Fruit fly (Drosophila melanogaster) whole organism, embryonic: Measurements from ENCODE around the gene CG7634.
A peak's percentile ranks its signal among the peaks of the same experiment; 100 is the strongest.

Experiments used
- Ada2b ChIP-seq: fragments of 200-800 bp; sonication (Bioruptor generic); IDR thresholded peaks from 2 replicates; pipeline ENCODE4 v1.3.6; 2022; ENCODE audit warnings: missing biosample characterization, missing genetic modification characterization
- B-H1 ChIP-seq: fragments of 200-800 bp; sonication (Bioruptor generic); IDR thresholded peaks from 3 replicates; pipeline ENCODE4 v1.3.6; 2022; ENCODE audit warnings: missing biosample characterization, missing genetic modification characterization
- Blimp-1 ChIP-seq: fragments of 200-800 bp; sonication (Bioruptor generic); optimal IDR thresholded peaks from 3 replicates; lab custom pipeline; 2018; ENCODE audit warnings: missing biosample characterization, missing genetic modification characterization, mild to moderate bottlenecking, moderate library complexity, missing genetic modification reagents
- CG1529 ChIP-seq: fragments of 200-800 bp; sonication (Bioruptor generic); optimal IDR thresholded peaks from 3 replicates; lab custom pipeline; 2018; ENCODE audit warnings: missing biosample characterization, missing genetic modification characterization
- CG1603 ChIP-seq: fragments of 200-800 bp; sonication (Bioruptor generic); optimal IDR thresholded peaks from 2 replicates; lab custom pipeline; 2019; ENCODE audit warnings: missing biosample characterization, mild to moderate bottlenecking, missing genetic modification characterization, moderate library complexity
- CG16863 ChIP-seq: fragments of 200-800 bp; sonication (Bioruptor generic); optimal IDR thresholded peaks from 3 replicates; lab custom pipeline; 2016; ENCODE audit warnings: missing biosample characterization, missing genetic modification characterization
- CG17361 ChIP-seq: fragments of 200-800 bp; sonication (Bioruptor generic); IDR thresholded peaks from 3 replicates; pipeline ENCODE4 v1.3.6; 2022; ENCODE audit warnings: missing biosample characterization, missing genetic modification characterization
- CG17829 ChIP-seq: fragments of 200-800 bp; optimal IDR thresholded peaks from 2 replicates; lab custom pipeline; 2019; ENCODE audit warnings: missing biosample characterization, mild to moderate bottlenecking, missing genetic modification characterization, moderate library complexity
- CG18476 ChIP-seq: fragments of 200-800 bp; sonication (Bioruptor generic); optimal IDR thresholded peaks from 2 replicates; lab custom pipeline; 2016; ENCODE audit warnings: missing biosample characterization, mild to moderate bottlenecking, missing genetic modification characterization
- CG18619 ChIP-seq: fragments of 200-800 bp; sonication (Bioruptor generic); optimal IDR thresholded peaks from 3 replicates; lab custom pipeline; 2017; ENCODE audit warnings: missing biosample characterization, mild to moderate bottlenecking, missing genetic modification characterization
- CG2129 ChIP-seq: fragments of 200-800 bp; sonication (Bioruptor generic); IDR thresholded peaks from 2 replicates; pipeline ENCODE4 v1.3.6; 2022; ENCODE audit warnings: missing biosample characterization, missing genetic modification characterization; ENCODE audit not compliant: partially characterized antibody
- CG2199 ChIP-seq: fragments of 200-800 bp; sonication (Bioruptor generic); IDR thresholded peaks from 3 replicates; pipeline ENCODE4 v1.3.6; 2022; ENCODE audit warnings: missing biosample characterization, missing genetic modification characterization
- CG32767 ChIP-seq: fragments of 200-800 bp; sonication (Bioruptor generic); IDR thresholded peaks from 2 replicates; pipeline ENCODE4 v1.3.6; 2022; ENCODE audit warnings: missing biosample characterization, missing genetic modification characterization
- CG3847 ChIP-seq: fragments of 200-800 bp; sonication (Bioruptor generic); IDR thresholded peaks from 2 replicates; pipeline ENCODE4 v1.3.6; 2022; ENCODE audit warnings: missing biosample characterization, missing genetic modification characterization
- CG6689 ChIP-seq: fragments of 200-800 bp; sonication (Bioruptor generic); IDR thresholded peaks from 2 replicates; pipeline ENCODE4 v1.3.6; 2022; ENCODE audit warnings: missing biosample characterization, missing genetic modification characterization
- CG6765 ChIP-seq: fragments of 200-800 bp; sonication (Bioruptor generic); optimal IDR thresholded peaks from 3 replicates; lab custom pipeline; 2017; ENCODE audit warnings: missing biosample characterization, mild to moderate bottlenecking, missing genetic modification characterization
- CG7357 ChIP-seq: fragments of 200-800 bp; sonication (Bioruptor generic); IDR thresholded peaks from 3 replicates; pipeline ENCODE4 v1.3.6; 2022; ENCODE audit warnings: missing biosample characterization, missing genetic modification characterization
- CG8924 ChIP-seq: fragments of 200-800 bp; optimal IDR thresholded peaks from 3 replicates; lab custom pipeline; 2019; ENCODE audit warnings: missing biosample characterization, mild to moderate bottlenecking, missing genetic modification characterization, moderate library complexity
- CHES-1-like ChIP-seq: fragments of 200-800 bp; sonication (Bioruptor generic); optimal IDR thresholded peaks from 2 replicates; lab custom pipeline; 2016; ENCODE audit warnings: missing biosample characterization, missing genetic modification characterization
- Dek ChIP-seq: fragments of 200-800 bp; sonication (Bioruptor generic); optimal IDR thresholded peaks from 3 replicates; lab custom pipeline; 2019; ENCODE audit warnings: missing biosample characterization, mild to moderate bottlenecking, missing genetic modification characterization, moderate library complexity
- Dp ChIP-seq: fragments of 200-800 bp; sonication (Bioruptor generic); optimal IDR thresholded peaks from 2 replicates; lab custom pipeline; 2018; ENCODE audit warnings: missing biosample characterization, mild to moderate bottlenecking, missing genetic modification characterization, moderate library complexity
- Dref ChIP-seq: fragments of 200-800 bp; sonication (Bioruptor generic); IDR thresholded peaks from 2 replicates; pipeline ENCODE4 v1.3.6; 2022; ENCODE audit warnings: missing biosample characterization, missing genetic modification characterization
- E2f2 ChIP-seq: fragments of 200-800 bp; sonication (Bioruptor generic); IDR thresholded peaks from 2 replicates; pipeline ENCODE4 v1.3.6; 2022; ENCODE audit warnings: missing biosample characterization, missing genetic modification characterization
- Optix ChIP-seq: fragments of 200-800 bp; sonication (Bioruptor generic); IDR thresholded peaks from 3 replicates; pipeline ENCODE4 v1.3.6; 2022; ENCODE audit warnings: missing biosample characterization, missing genetic modification characterization
- Scr ChIP-seq: fragments of 200-800 bp; sonication (Bioruptor generic); IDR thresholded peaks from 2 replicates; pipeline ENCODE4 v1.3.6; 2022; ENCODE audit warnings: missing biosample characterization, missing genetic modification characterization; ENCODE audit not compliant: partially characterized antibody
- Trl ChIP-seq, 3 experiments: fragments of >200 bp in 2 of 3; fragments of 200-800 bp in 1 of 3; sonication (Bioruptor generic) in 1 of 3; optimal IDR thresholded peaks; 2 replicates in 1 of 3; 3 replicates in 2 of 3; lab custom pipeline; 2016 to 2017; ENCODE audit warnings: missing biosample characterization in 1 of 3, missing genetic modification characterization in 1 of 3
- Usf ChIP-seq: fragments of 200-800 bp; sonication (Bioruptor generic); optimal IDR thresholded peaks from 2 replicates; lab custom pipeline; 2017; ENCODE audit warnings: missing genotype, missing biosample characterization, missing genetic modification characterization
- Xrp1 ChIP-seq: fragments of 200-800 bp; sonication (Bioruptor generic); IDR thresholded peaks from 2 replicates; pipeline ENCODE4 v1.3.6; 2022; ENCODE audit warnings: missing biosample characterization, missing genetic modification characterization
- caup ChIP-seq: fragments of 200-800 bp; sonication (Bioruptor generic); optimal IDR thresholded peaks from 3 replicates; lab custom pipeline; 2017; ENCODE audit warnings: missing biosample characterization, mild to moderate bottlenecking, missing genetic modification characterization, moderate library complexity; ENCODE audit not compliant: severe bottlenecking
- chn ChIP-seq: fragments of 200-800 bp; sonication (Bioruptor generic); optimal IDR thresholded peaks from 2 replicates; lab custom pipeline; 2016; ENCODE audit warnings: missing biosample characterization, missing genetic modification characterization
- fd64A ChIP-seq: fragments of 200-800 bp; sonication (Bioruptor generic); optimal IDR thresholded peaks from 3 replicates; lab custom pipeline; 2018; ENCODE audit warnings: missing biosample characterization, mild to moderate bottlenecking, missing genetic modification characterization
- ftz-f1 ChIP-seq: fragments of 200-800 bp; sonication (Bioruptor generic); optimal IDR thresholded peaks from 2 replicates; lab custom pipeline; 2016; ENCODE audit warnings: missing biosample characterization, missing genetic modification characterization
- fu2 ChIP-seq: fragments of 200-800 bp; sonication (Bioruptor generic); optimal IDR thresholded peaks from 2 replicates; lab custom pipeline; 2016; ENCODE audit warnings: missing biosample characterization, missing genetic modification characterization
- gce ChIP-seq: fragments of 200-800 bp; sonication (Bioruptor generic); IDR thresholded peaks from 3 replicates; pipeline ENCODE4 v1.3.6; 2022; ENCODE audit warnings: missing biosample characterization, missing genetic modification characterization
- grn ChIP-seq: fragments of 200-800 bp; sonication (Bioruptor generic); optimal IDR thresholded peaks from 3 replicates; lab custom pipeline; 2017; ENCODE audit warnings: missing biosample characterization, missing genetic modification characterization
- gsb ChIP-seq: fragments of 200-800 bp; sonication (Bioruptor generic); IDR thresholded peaks from 2 replicates; pipeline ENCODE4 v1.3.6; 2022; ENCODE audit warnings: missing biosample characterization, missing genetic modification characterization
- hb ChIP-seq: fragments of 200-800 bp; sonication (Bioruptor generic); IDR thresholded peaks from 3 replicates; pipeline ENCODE4 v1.3.6; 2022; ENCODE audit warnings: missing biosample characterization, missing genetic modification characterization; ENCODE audit not compliant: partially characterized antibody
- nmo ChIP-seq: fragments of 200-800 bp; sonication (Bioruptor generic); optimal IDR thresholded peaks from 2 replicates; lab custom pipeline; 2018; ENCODE audit warnings: missing biosample characterization, mild to moderate bottlenecking, missing genetic modification characterization, moderate library complexity
- p53 ChIP-seq: fragments of 200-800 bp; sonication (Bioruptor generic); optimal IDR thresholded peaks from 2 replicates; lab custom pipeline; 2016; ENCODE audit warnings: missing biosample characterization, missing genetic modification characterization
- pan ChIP-seq, 4 experiments: fragments of >200 bp in 3 of 4; fragments of 200-800 bp in 1 of 4; sonication (Bioruptor generic) in 1 of 4; optimal IDR thresholded peaks in 3 of 4; IDR thresholded peaks in 1 of 4; 2 replicates each; pipeline versions ENCODE4 v1.3.6 to Lab custom; 2017 to 2022; ENCODE audit warnings: missing biosample characterization in 2 of 4, missing genetic modification characterization in 2 of 4, mixed read lengths in 1 of 4
- phol ChIP-seq: fragments of 200-800 bp; sonication (Bioruptor generic); optimal IDR thresholded peaks from 3 replicates; lab custom pipeline; 2018; ENCODE audit warnings: missing biosample characterization, mild to moderate bottlenecking, missing genetic modification characterization, moderate library complexity
- pita ChIP-seq: fragments of 200-800 bp; sonication (Bioruptor generic); optimal IDR thresholded peaks from 2 replicates; lab custom pipeline; 2017; ENCODE audit warnings: missing biosample characterization, mild to moderate bottlenecking, missing genetic modification characterization
- ranshi ChIP-seq: fragments of 200-800 bp; sonication (Bioruptor generic); IDR thresholded peaks from 2 replicates; pipeline ENCODE4 v1.3.6; 2022; ENCODE audit warnings: missing biosample characterization, missing genetic modification characterization
- schlank ChIP-seq: fragments of 200-800 bp; sonication (Bioruptor generic); optimal IDR thresholded peaks from 2 replicates; lab custom pipeline; 2018; ENCODE audit warnings: missing biosample characterization, mild to moderate bottlenecking, missing genetic modification characterization
- sens ChIP-seq: fragments of 200-800 bp; sonication (Bioruptor generic); peaks from one replicate; lab custom pipeline; 2016; ENCODE audit warnings: missing biosample characterization, missing genetic modification characterization
- sisA ChIP-seq: fragments of 200-800 bp; sonication (Bioruptor generic); IDR thresholded peaks from 2 replicates; pipeline ENCODE4 v1.3.6; 2022; ENCODE audit warnings: missing biosample characterization, missing genetic modification characterization
- tgo ChIP-seq: fragments of 200-800 bp; sonication (Bioruptor generic); IDR thresholded peaks from 3 replicates; pipeline ENCODE4 v1.3.6; 2022; ENCODE audit warnings: missing biosample characterization, missing genetic modification characterization
- toy ChIP-seq: fragments of 200-800 bp; sonication (Bioruptor generic); IDR thresholded peaks from 2 replicates; pipeline ENCODE4 v1.3.6; 2022; ENCODE audit warnings: missing biosample characterization, missing genetic modification characterization
- ttk ChIP-seq: fragments of 200-800 bp; sonication (Bioruptor generic); IDR thresholded peaks from 2 replicates; pipeline ENCODE4 v2.1.2; 2022; ENCODE audit warnings: missing biosample characterization, missing genetic modification characterization
- twi ChIP-seq: fragments of 200-800 bp; optimal IDR thresholded peaks from 2 replicates; lab custom pipeline; 2019; ENCODE audit warnings: missing biosample characterization, mild to moderate bottlenecking, missing genetic modification characterization, moderate library complexity
- vnd ChIP-seq: fragments of 200-800 bp; sonication (Bioruptor generic); IDR thresholded peaks from 3 replicates; pipeline ENCODE4 v1.3.6; 2022; ENCODE audit warnings: missing biosample characterization, missing genetic modification characterization; ENCODE audit not compliant: partially characterized antibody

Gene CG7634

dm6 chr3L:21585397-21585796 is 20.2 kb downstream of the CG7634 start (continued):
- TF ChIP-seq gce (GFP tag; lab: Robert Waterston, UW) (no peak), CG1603 (tag; lab: Kevin White, UChicago) (no peak), twi (tag; lab: Kevin White, UChicago) (no peak), phol (tag; lab: Kevin White, UChicago) (peak; percentile 1), B-H1 (GFP tag; lab: Robert Waterston, UW) (no peak), CG1529 (GFP tag; lab: Kevin White, UChicago) (no peak), Trl (optimal IDR thresholded peaks at IDR 0.05; lab: Kevin White, UChicago) (no peak), Trl (GFP tag; optimal IDR thresholded peaks at IDR 0.05; lab: Kevin White, UChicago) (no peak), vnd (GFP tag; lab: Robert Waterston, UW) (no peak), gsb (GFP tag; lab: Robert Waterston, UW) (no peak), Ada2b (GFP tag; lab: Robert Waterston, UW) (no peak), CG8924 (tag; lab: Kevin White, UChicago) (no peak), Dp (GFP tag; lab: Kevin White, UChicago) (no peak), CG6765 (GFP tag; lab: Kevin White, UChicago) (no peak), E2f2 (GFP tag; lab: Robert Waterston, UW) (no peak), Usf (GFP tag; lab: Kevin White, UChicago) (no peak), CHES-1-like (GFP tag; lab: Kevin White, UChicago) (no peak), chn (GFP tag; lab: Kevin White, UChicago) (peak; percentile 8), pita (GFP tag; lab: Kevin White, UChicago) (no peak), toy (GFP tag; lab: Robert Waterston, UW) (no peak), Dref (GFP tag; lab: Robert Waterston, UW) (no peak), CG32767 (0 out of 2 replicates have a peak, but pooled peaks have one; percentile 17), Scr (GFP tag; lab: Robert Waterston, UW) (no peak), nmo (GFP tag; lab: Kevin White, UChicago) (peak; percentile 5), p53 (GFP tag; lab: Kevin White, UChicago) (no peak), grn (GFP tag; lab: Kevin White, UChicago) (no peak), caup (no peak), ranshi (GFP tag; lab: Robert Waterston, UW) (0 out of 2 replicates have a peak, but pooled peaks have one; percentile 20), tgo (GFP tag; lab: Robert Waterston, UW) (no peak), CG2129 (no peak), CG6689 (GFP tag; lab: Robert Waterston, UW) (no peak), fd64A (no peak), sisA (GFP tag; lab: Robert Waterston, UW) (peak; percentile 15; the same call in 1 of the 2 replicates), CG7357 (GFP tag; lab: Robert Waterston, UW) (no peak), CG18476 (GFP tag; lab: Kevin White, UChicago) (no peak), Xrp1 (GFP tag; lab: Robert Waterston, UW) (peak; percentile 38; the same call in 1 of the 2 replicates), CG3847 (no peak), Blimp-1 (GFP tag; lab: Kevin White, UChicago) (no peak), sens (GFP tag; lab: Kevin White, UChicago) (peak; percentile 75), fu2 (no peak), schlank (tag; lab: Kevin White, UChicago) (no peak), Dek (no peak), CG2199 (GFP tag; lab: Robert Waterston, UW) (no peak), CG16863 (GFP tag; lab: Kevin White, UChicago) (peak; percentile 24), CG17361 (GFP tag; lab: Robert Waterston, UW) (peak; percentile 59; the same call in 2 of the 3 replicates), hb (GFP tag; lab: Robert Waterston, UW) (no peak), ftz-f1 (GFP tag; lab: Kevin White, UChicago) (no peak), Optix (GFP tag; lab: Robert Waterston, UW) (no peak), CG17829 (tag; lab: Kevin White, UChicago) (peak; percentile 7), CG18619 (no peak), ttk (0 out of 2 replicates have a peak, but pooled peaks have one; percentile 13), pan (optimal IDR thresholded peaks at IDR 0.05; lab: Kevin White, UChicago) (no peak), pan (GFP tag; optimal IDR thresholded peaks at IDR 0.05 in 1 of 2, IDR thresholded peaks at IDR 0.05 in 1 of 2) (peak in 1 of 2 experiments; percentile 42)
